Worm (Caenorhabditis elegans): Measurements from ENCODE around the gene tni-1.

- no peak for TF ChIP-seq aly-2 (tag; optimal IDR thresholded peaks at IDR 0.05)
- no peak for TF ChIP-seq mdl-1 (tag; optimal IDR thresholded peaks at IDR 0.05)
Observed at ce11 chrX:11346155-11346554, 31.1 kb downstream of the tni-1 start, which contains the start of gene oct-2.

Measured in whole organism, L3 larva.